Fruit fly (Drosophila melanogaster): ENCODE data around the gene bard.

- no peak for TF ChIP-seq Hr78 (GFP tag; optimal IDR thresholded peaks at IDR 0.05)
- TF ChIP-seq dmrt93B (GFP tag; optimal IDR thresholded peaks at IDR 0.05), result no peak
- TF ChIP-seq usp (GFP tag; optimal IDR thresholded peaks at IDR 0.05), result no peak
- TF ChIP-seq Rel (GFP tag; optimal IDR thresholded peaks at IDR 0.05), result no peak
- no peak for TF ChIP-seq Rel (tag; optimal IDR thresholded peaks at IDR 0.05)
- no peak for TF ChIP-seq GATAd (GFP tag; optimal IDR thresholded peaks at IDR 0.05)
- no peak for TF ChIP-seq foxo (GFP tag; optimal IDR thresholded peaks at IDR 0.05)
- TF ChIP-seq Myc (optimal IDR thresholded peaks at IDR 0.05), result no peak
- no peak for TF ChIP-seq rgr (GFP tag; optimal IDR thresholded peaks at IDR 0.05)
- no peak for TF ChIP-seq h (GFP tag; optimal IDR thresholded peaks at IDR 0.05)
- TF ChIP-seq psq (GFP tag; optimal IDR thresholded peaks at IDR 0.05), result no peak
Observed at dm6 chr3R:18058401-18058800, 22.4 kb upstream of the bard start.

Measured in whole organism, wandering third instar larva.